Fruit fly (Drosophila melanogaster) whole organism, prepupa: ENCODE results near the gene CG6638.

ENCODE experiments used
- Blimp-1 ChIP-seq: fragments of 200-800 bp; sonication (Bioruptor generic); optimal IDR thresholded peaks from 3 replicates; lab custom pipeline; 2017; ENCODE audit warnings: missing biosample characterization, missing genetic modification characterization, mild to moderate bottlenecking, moderate library complexity, missing genetic modification reagents
- CG10631 ChIP-seq: fragments of 200-800 bp; sonication (Bioruptor generic); optimal IDR thresholded peaks from 2 replicates; lab custom pipeline; 2016; ENCODE audit warnings: missing biosample characterization, missing genetic modification characterization
- CG10669 ChIP-seq: fragments of 200-800 bp; sonication (Bioruptor generic); optimal IDR thresholded peaks from 3 replicates; lab custom pipeline; 2018; ENCODE audit warnings: missing biosample characterization, mild to moderate bottlenecking, missing genetic modification characterization, moderate library complexity
- CG11762 ChIP-seq: fragments of 200-800 bp; sonication (Bioruptor generic); optimal IDR thresholded peaks from 3 replicates; lab custom pipeline; 2016; ENCODE audit warnings: missing biosample characterization, missing genetic modification characterization; ENCODE audit not compliant: insufficient read depth
- CG11902 ChIP-seq: fragments of 200-800 bp; sonication (Bioruptor generic); optimal IDR thresholded peaks from 3 replicates; lab custom pipeline; 2016; ENCODE audit warnings: missing biosample characterization, missing genetic modification characterization
- CG15336 ChIP-seq: fragments of 200-800 bp; sonication (Bioruptor generic); IDR thresholded peaks from 2 replicates; pipeline ENCODE4 v1.3.6; 2022; ENCODE audit warnings: missing biosample characterization, missing genetic modification characterization
- CG3032 ChIP-seq: fragments of 200-800 bp; optimal IDR thresholded peaks from 2 replicates; lab custom pipeline; 2019; ENCODE audit warnings: missing biosample characterization, mild to moderate bottlenecking, missing genetic modification characterization, moderate library complexity
- CG31627 ChIP-seq: fragments of 200-800 bp; sonication (Bioruptor generic); optimal IDR thresholded peaks from 3 replicates; lab custom pipeline; 2016; ENCODE audit warnings: missing biosample characterization, missing genetic modification characterization
- CG32006 ChIP-seq: fragments of 200-800 bp; sonication (Bioruptor generic); optimal IDR thresholded peaks from 3 replicates; lab custom pipeline; 2017; ENCODE audit warnings: missing biosample characterization, mild to moderate bottlenecking, missing genetic modification characterization
- CG6808 ChIP-seq: fragments of 200-800 bp; sonication (Bioruptor generic); optimal IDR thresholded peaks from 3 replicates; lab custom pipeline; 2017; ENCODE audit warnings: missing biosample characterization, missing genetic modification characterization, mild to moderate bottlenecking, moderate library complexity, missing genetic modification reagents
- CG8119 ChIP-seq: fragments of 200-800 bp; sonication (Bioruptor generic); IDR thresholded peaks from 3 replicates; pipeline ENCODE4 v1.3.6; 2022; ENCODE audit warnings: missing biosample characterization, missing genetic modification characterization
- CG8319 ChIP-seq: fragments of 200-800 bp; sonication (Bioruptor generic); optimal IDR thresholded peaks from 3 replicates; lab custom pipeline; 2016; ENCODE audit warnings: missing biosample characterization, missing genetic modification characterization
- CG8632 ChIP-seq: fragments of 200-800 bp; sonication (Bioruptor generic); optimal IDR thresholded peaks from 3 replicates; lab custom pipeline; 2016; ENCODE audit warnings: missing biosample characterization, missing genetic modification characterization
- Eip78C ChIP-seq: fragments of 200-800 bp; sonication (Bioruptor generic); peaks from one replicate; lab custom pipeline; 2016; ENCODE audit warnings: missing biosample characterization, missing genetic modification characterization
- Ets21C ChIP-seq: fragments of 200-800 bp; sonication (Bioruptor generic); optimal IDR thresholded peaks from 3 replicates; lab custom pipeline; 2016; ENCODE audit warnings: missing biosample characterization, missing genetic modification characterization
- Ets96B ChIP-seq: fragments of 200-800 bp; optimal IDR thresholded peaks from 2 replicates; lab custom pipeline; 2019; ENCODE audit warnings: missing biosample characterization, mild to moderate bottlenecking, missing genetic modification characterization, moderate library complexity
- Hr38 ChIP-seq: sonication (Bioruptor generic); optimal IDR thresholded peaks from 2 replicates; lab custom pipeline; 2016; ENCODE audit warnings: missing biosample characterization, missing genetic modification characterization
- Lpt ChIP-seq: fragments of 200-800 bp; sonication (Bioruptor generic); optimal IDR thresholded peaks from 3 replicates; lab custom pipeline; 2016; ENCODE audit warnings: missing biosample characterization, missing genetic modification characterization
- Met ChIP-seq: fragments of 200-800 bp; sonication (Bioruptor generic); optimal IDR thresholded peaks from 3 replicates; lab custom pipeline; 2016; ENCODE audit warnings: missing biosample characterization, missing genetic modification characterization
- OdsH ChIP-seq: fragments of 200-800 bp; sonication (Bioruptor generic); optimal IDR thresholded peaks from 3 replicates; lab custom pipeline; 2016; ENCODE audit warnings: missing biosample characterization, missing genetic modification characterization
- Smox ChIP-seq: fragments of 200-800 bp; sonication (Bioruptor generic); optimal IDR thresholded peaks from 3 replicates; lab custom pipeline; 2016; ENCODE audit warnings: missing biosample characterization, missing genetic modification characterization
- Sox102F ChIP-seq: fragments of 200-800 bp; sonication (Bioruptor generic); optimal IDR thresholded peaks from 2 replicates; lab custom pipeline; 2016; ENCODE audit warnings: missing biosample characterization, mild to moderate bottlenecking, missing genetic modification characterization
- Sox14 ChIP-seq: fragments of 200-800 bp; sonication (Bioruptor generic); optimal IDR thresholded peaks from 3 replicates; lab custom pipeline; 2016; ENCODE audit warnings: missing biosample characterization, missing genetic modification characterization
- Sox15 ChIP-seq: fragments of 200-800 bp; sonication (Bioruptor generic); optimal IDR thresholded peaks from 3 replicates; lab custom pipeline; 2016; ENCODE audit warnings: missing biosample characterization, missing genetic modification characterization
- achi ChIP-seq: fragments of 200-800 bp; sonication (Bioruptor generic); optimal IDR thresholded peaks from 3 replicates; lab custom pipeline; 2016; ENCODE audit warnings: missing biosample characterization, missing genetic modification characterization
- acj6 ChIP-seq: fragments of 200-800 bp; sonication (Bioruptor generic); optimal IDR thresholded peaks from 3 replicates; lab custom pipeline; 2016; ENCODE audit warnings: missing biosample characterization, missing genetic modification characterization
- cyc ChIP-seq: fragments of 200-800 bp; sonication (Bioruptor generic); optimal IDR thresholded peaks from 3 replicates; lab custom pipeline; 2016; ENCODE audit warnings: missing biosample characterization, missing genetic modification characterization
- eg ChIP-seq: fragments of 200-800 bp; sonication (Bioruptor generic); IDR thresholded peaks from 3 replicates; pipeline ENCODE4 v1.3.6; 2022; ENCODE audit warnings: missing biosample characterization, missing genetic modification characterization
- esn ChIP-seq: fragments of 200-800 bp; sonication (Bioruptor generic); optimal IDR thresholded peaks from 2 replicates; lab custom pipeline; 2016; ENCODE audit warnings: missing biosample characterization, mild to moderate bottlenecking, missing genetic modification characterization, moderate library complexity
- fd59A ChIP-seq: fragments of 200-800 bp; sonication (Bioruptor generic); optimal IDR thresholded peaks from 2 replicates; lab custom pipeline; 2017; ENCODE audit warnings: missing biosample characterization, mild to moderate bottlenecking, missing genetic modification characterization, missing genetic modification reagents
- ss ChIP-seq, 2 experiments: fragments of 200-800 bp; sonication (Bioruptor generic); optimal IDR thresholded peaks; 2 replicates in 1 of 2; 3 replicates in 1 of 2; lab custom pipeline; 2017 to 2018; ENCODE audit warnings: mild to moderate bottlenecking in 2 of 2, missing biosample characterization in 2 of 2, missing genetic modification characterization in 2 of 2, moderate library complexity in 1 of 2
- svp ChIP-seq: fragments of 200-800 bp; sonication (Bioruptor generic); peaks from one replicate; lab custom pipeline; 2016; ENCODE audit warnings: missing biosample characterization, missing genetic modification characterization
- vri ChIP-seq: fragments of 200-800 bp; sonication (Bioruptor generic); optimal IDR thresholded peaks from 3 replicates; lab custom pipeline; 2016; ENCODE audit warnings: missing biosample characterization, mild to moderate bottlenecking, missing genetic modification characterization

Gene CG6638

dm6 chr3L:8575844-8576842 lies at the start of gene CG6638, which contains the start of gene CG43078:
TSS of gene CG6638 (minus strand) at chr3L:8576078.
TSS of gene CG43078 (plus strand) at chr3L:8576808.
- TF ChIP-seq CG8119 (GFP tag; lab: Robert Waterston, UW) (no peak), CG10669 (GFP tag; lab: Kevin White, UChicago) (no peak), eg (GFP tag; lab: Robert Waterston, UW) (0 out of 3 replicates have a peak, but pooled peaks have one; percentile 13), CG15336 (GFP tag; lab: Robert Waterston, UW) (no peak), CG10631 (GFP tag; lab: Kevin White, UChicago) (peak; percentile 42), CG11762 (no peak), svp (GFP tag; lab: Kevin White, UChicago) (peak; percentile 21), esn (peak; percentile 24), vri (GFP tag; lab: Kevin White, UChicago) (peak; percentile 72)

DNA sequence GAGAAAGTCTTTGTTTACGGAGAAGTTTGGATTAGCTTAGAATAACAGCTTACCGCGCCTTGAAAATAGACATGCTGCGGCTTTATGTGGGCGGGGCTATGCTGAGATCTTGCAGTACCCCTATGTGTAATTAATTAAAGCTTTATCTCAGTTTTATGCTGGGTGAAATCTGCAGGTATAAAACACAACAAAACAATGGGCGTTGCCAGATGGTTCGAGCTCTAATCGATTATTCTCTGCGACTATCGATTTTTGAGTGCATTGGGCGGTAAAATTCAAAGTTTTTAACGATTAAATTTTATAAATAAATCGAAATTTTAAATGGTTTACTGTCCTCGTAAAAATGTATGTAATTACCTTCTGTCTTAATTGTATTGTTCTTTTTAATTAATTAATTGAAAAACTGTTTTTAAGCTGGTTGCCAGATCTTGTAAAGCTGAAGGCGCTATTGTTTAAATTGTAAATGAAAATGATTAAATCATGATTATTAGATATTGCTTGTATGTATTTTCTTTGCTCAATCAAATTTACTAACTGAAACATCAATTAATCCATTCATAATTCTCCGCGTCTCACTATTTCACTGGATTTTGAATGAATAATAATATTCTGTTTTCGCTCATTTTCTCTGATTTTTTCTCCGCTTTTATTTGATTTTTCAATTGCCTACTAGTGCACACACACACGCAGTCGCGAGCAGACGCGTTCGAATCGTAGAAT lies 48.0 kb upstream of the CG6638 start, which contains the start of the genes GAPsec and Zasp66:
GAPsec (minus strand) TSS at position 200 of the 720 bp plus-strand sequence.
Zasp66 (plus strand) TSS at position 670 of the 720 bp plus-strand sequence.
- peak; percentile 60 for TF ChIP-seq Sox14 (GFP tag; lab: Kevin White, UChicago)
- no peak for TF ChIP-seq achi (GFP tag; lab: Kevin White, UChicago)
- no peak for TF ChIP-seq CG8632 (GFP tag; lab: Kevin White, UChicago)
- no peak for TF ChIP-seq Sox15 (GFP tag; lab: Kevin White, UChicago)
- no peak for TF ChIP-seq Smox (GFP tag; lab: Kevin White, UChicago)
- no peak for TF ChIP-seq Met (GFP tag; lab: Kevin White, UChicago)

- no peak for TF ChIP-seq CG32006 (GFP tag; lab: Kevin White, UChicago)
- TF ChIP-seq fd59A (GFP tag; lab: Kevin White, UChicago): no peak
- TF ChIP-seq Sox102F (GFP tag; lab: Kevin White, UChicago): no peak
Measured at dm6 chr3L:8621465-8621864, 45.6 kb upstream of the CG6638 start.

DNA sequence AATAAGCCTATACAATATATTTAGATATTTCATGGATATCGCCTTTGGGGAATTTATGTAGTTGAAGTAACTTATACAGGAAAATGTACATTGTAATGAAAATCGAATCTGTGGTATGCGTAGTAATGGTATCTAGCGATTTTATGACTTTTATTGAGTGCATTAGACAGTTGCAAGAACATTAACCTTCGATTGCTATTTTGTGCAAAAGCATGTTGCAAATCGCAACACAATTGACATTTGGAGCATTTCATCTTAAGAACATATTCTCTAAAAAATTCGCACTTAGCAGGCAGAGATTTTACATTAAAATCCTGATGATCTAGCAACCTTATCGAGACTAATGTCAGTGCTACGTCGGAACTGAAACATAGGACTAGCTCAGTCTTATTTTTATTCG lies 43.7 kb upstream of the CG6638 start, which contains the start of gene S-Lap2:
S-Lap2 (plus strand) TSS at position 301 of the 400 bp plus-strand sequence.
- TF ChIP-seq svp (GFP tag; lab: Kevin White, UChicago) (peak; percentile 58), Blimp-1 (GFP tag; lab: Kevin White, UChicago) (no peak), acj6 (GFP tag; lab: Kevin White, UChicago) (no peak), CG11902 (GFP tag; lab: Kevin White, UChicago) (no peak), Ets21C (GFP tag; lab: Kevin White, UChicago) (no peak)

DNA sequence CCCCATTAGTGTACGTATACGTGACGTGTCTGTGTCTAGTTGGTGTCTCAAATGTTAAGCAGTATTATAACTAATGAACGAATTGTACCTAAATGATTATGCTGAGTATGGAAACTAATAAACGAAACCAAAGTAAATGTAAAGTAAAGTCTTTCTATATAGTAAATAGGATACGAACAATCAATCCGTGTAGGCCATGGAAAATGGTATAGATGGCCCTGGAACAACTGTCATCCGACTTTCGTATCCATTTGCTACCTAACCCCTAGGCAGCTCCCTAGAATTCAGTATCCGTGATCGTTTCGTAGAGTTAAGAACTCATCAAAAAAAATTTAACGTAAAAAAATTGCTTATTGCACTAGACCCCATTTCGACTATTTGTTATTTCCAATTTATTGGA lies 41.1 kb upstream of the CG6638 start, which contains the start of gene S-Lap1:
S-Lap1 (plus strand) TSS at position 301 of the 400 bp plus-strand sequence.
- TF ChIP-seq CG8119 (GFP tag; lab: Robert Waterston, UW): no peak
- TF ChIP-seq Hr38: no peak
- TF ChIP-seq CG8632 (GFP tag; lab: Kevin White, UChicago): no peak
- no peak for TF ChIP-seq CG3032
- TF ChIP-seq Ets96B (tag; lab: Kevin White, UChicago): no peak
- no peak for TF ChIP-seq CG31627 (GFP tag; lab: Kevin White, UChicago)
- TF ChIP-seq CG32006 (GFP tag; lab: Kevin White, UChicago): no peak
- no peak for TF ChIP-seq Eip78C (GFP tag; lab: Kevin White, UChicago)
- no peak for TF ChIP-seq esn
- TF ChIP-seq Sox14 (GFP tag; lab: Kevin White, UChicago): no peak
- no peak for TF ChIP-seq Smox (GFP tag; lab: Kevin White, UChicago)
- no peak for TF ChIP-seq ss (GFP tag; optimal IDR thresholded peaks at IDR 0.05; lab: Kevin White, UChicago)
- no peak for TF ChIP-seq Lpt
- TF ChIP-seq OdsH: no peak
- no peak for TF ChIP-seq cyc (GFP tag; lab: Kevin White, UChicago)
- TF ChIP-seq Sox102F (GFP tag; lab: Kevin White, UChicago): no peak
- TF ChIP-seq acj6 (GFP tag; lab: Kevin White, UChicago): no peak
- no peak for TF ChIP-seq CG6808 (GFP tag; lab: Kevin White, UChicago)
- no peak for TF ChIP-seq CG8319 (GFP tag; lab: Kevin White, UChicago)
